Fruit fly (Drosophila melanogaster) whole organism, adult: ENCODE results near the gene Ntf-2r.

Source experiments
- CG12768 ChIP-seq: fragments of 200-800 bp; sonication (Bioruptor generic); optimal IDR thresholded peaks from 2 replicates; lab custom pipeline; 2017; ENCODE audit warnings: missing biosample characterization, missing genetic modification characterization, mild to moderate bottlenecking, moderate library complexity, missing genetic modification reagents
- CG7101 ChIP-seq: fragments of 200-800 bp; sonication (Bioruptor generic); optimal IDR thresholded peaks from 2 replicates; lab custom pipeline; 2018; ENCODE audit warnings: missing biosample characterization, mild to moderate bottlenecking, missing genetic modification characterization, moderate library complexity
- Clk ChIP-seq: fragments of 200-800 bp; sonication (Bioruptor generic); optimal IDR thresholded peaks from 2 replicates; lab custom pipeline; 2017; ENCODE audit warnings: missing biosample characterization, missing genetic modification characterization
- Crg-1 ChIP-seq: fragments of 200-800 bp; sonication (Bioruptor generic); optimal IDR thresholded peaks from 2 replicates; lab custom pipeline; 2016; ENCODE audit warnings: missing biosample characterization, missing genetic modification characterization
- bab1 ChIP-seq: fragments of 200-800 bp; sonication (Bioruptor generic); optimal IDR thresholded peaks from 3 replicates; lab custom pipeline; 2019; ENCODE audit warnings: missing biosample characterization, mild to moderate bottlenecking, missing genetic modification characterization, moderate library complexity
- kay ChIP-seq: fragments of 200-800 bp; sonication (Bioruptor generic); peaks from one replicate; lab custom pipeline; 2016; ENCODE audit warnings: missing biosample characterization, missing genetic modification characterization, borderline replicate concordance
- pad ChIP-seq: fragments of 200-800 bp; sonication (Bioruptor generic); optimal IDR thresholded peaks from 3 replicates; lab custom pipeline; 2017; ENCODE audit warnings: missing biosample characterization, missing genetic modification characterization, mild to moderate bottlenecking, moderate library complexity, missing genetic modification reagents
- toe ChIP-seq: fragments of 200-800 bp; sonication (Bioruptor generic); optimal IDR thresholded peaks from 2 replicates; lab custom pipeline; 2016; ENCODE audit warnings: missing biosample characterization, missing genetic modification characterization

DNA sequence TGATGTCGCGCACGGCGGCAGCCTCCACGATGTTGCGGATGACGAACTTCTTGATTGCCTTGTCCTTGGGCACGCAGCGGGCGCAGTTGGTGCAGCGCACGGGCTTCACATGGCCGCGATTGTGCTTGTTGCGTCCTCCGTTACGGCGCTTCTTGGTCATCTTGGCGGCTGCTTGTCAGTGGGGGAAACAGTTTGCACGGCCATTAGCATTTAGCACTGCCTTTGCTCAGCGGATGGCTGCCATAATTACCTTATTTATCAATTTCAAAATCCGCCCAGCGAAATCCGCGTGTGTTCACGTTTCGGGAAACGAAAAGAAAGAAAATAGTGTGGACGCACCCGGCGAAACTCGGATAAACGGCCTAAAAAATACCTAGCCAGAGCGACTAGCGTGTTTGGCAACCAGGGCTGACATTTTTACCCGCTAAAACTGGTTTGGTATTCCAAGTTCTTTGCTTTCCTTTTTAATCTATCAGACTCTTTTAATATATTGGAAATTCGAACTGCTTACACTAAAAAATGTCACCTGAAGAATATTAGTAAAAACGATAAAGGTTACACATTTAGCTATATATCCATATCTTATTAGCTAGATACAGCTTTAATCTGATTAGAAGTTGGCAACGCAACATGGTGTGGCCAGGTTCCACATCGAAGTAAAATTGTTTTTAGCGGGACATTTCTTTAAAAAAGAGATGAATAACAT is 11.4 kb upstream of the Ntf-2r start, which contains the start of gene RpS26:
- TF ChIP-seq Clk (GFP tag; lab: Kevin White, UChicago) (peak; percentile 10), kay (GFP tag; lab: Kevin White, UChicago) (no peak), Crg-1 (GFP tag; lab: Kevin White, UChicago) (peak; percentile 18), bab1 (GFP tag; lab: Kevin White, UChicago) (peak; percentile 74), toe (GFP tag; lab: Kevin White, UChicago) (no peak), CG12768 (GFP tag; lab: Kevin White, UChicago) (no peak), pad (peak; percentile 48), CG7101 (peak; percentile 49)
